Fruit fly (Drosophila melanogaster) whole organism, larva: ENCODE measurements around the gene CG10588.

ENCODE experiments used
- noc ChIP-seq: fragments of 200-800 bp; sonication (Bioruptor generic); optimal IDR thresholded peaks from 3 replicates; lab custom pipeline; 2019; ENCODE audit warnings: missing biosample characterization, mild to moderate bottlenecking, missing genetic modification characterization, moderate library complexity

Gene CG10588

dm6 chr3L:20956650-20957049 lies at the start of gene CG10588, which contains the start of gene Sems:
CG10588 (plus strand) TSS chr3L:20956934.
Sems (minus strand) TSS chr3L:20956750.
- TF ChIP-seq noc (tag; lab: Kevin White, UChicago), result no peak

dm6 chr3L:20906959-20907358 lies 49.8 kb upstream of the CG10588 start:
- TF ChIP-seq noc (tag; lab: Kevin White, UChicago), result no peak

dm6 chr3L:20914375-20914774 lies 42.4 kb upstream of the CG10588 start:
- TF ChIP-seq noc (tag; lab: Kevin White, UChicago), result no peak

dm6 chr3L:20915111-20915510 lies 41.6 kb upstream of the CG10588 start:
- no peak for TF ChIP-seq noc (tag; lab: Kevin White, UChicago)

- TF ChIP-seq noc (tag; lab: Kevin White, UChicago), result no peak
Observed at dm6 chr3L:20917025-20917691, 39.6 kb upstream of the CG10588 start.

- no peak for TF ChIP-seq noc (tag; lab: Kevin White, UChicago)
Observed at dm6 chr3L:20918945-20919344, 37.8 kb upstream of the CG10588 start.

- no peak for TF ChIP-seq noc (tag; lab: Kevin White, UChicago)
Observed at dm6 chr3L:20920495-20920894, 36.2 kb upstream of the CG10588 start.

dm6 chr3L:20921859-20922258 lies 34.9 kb upstream of the CG10588 start:
- TF ChIP-seq noc (tag; lab: Kevin White, UChicago), result no peak

dm6 chr3L:20922279-20922830 lies 34.4 kb upstream of the CG10588 start:
- no peak for TF ChIP-seq noc (tag; lab: Kevin White, UChicago)

- no peak for TF ChIP-seq noc (tag; lab: Kevin White, UChicago)
Observed at dm6 chr3L:20923030-20923591, 33.6 kb upstream of the CG10588 start.

- TF ChIP-seq noc (tag; lab: Kevin White, UChicago), result no peak
Observed at dm6 chr3L:20927526-20927925, 29.2 kb upstream of the CG10588 start, which contains the start of gene CG10589. CG10589 (plus strand) TSS chr3L:20927826.

dm6 chr3L:20929418-20929817 lies 27.3 kb upstream of the CG10588 start:
- TF ChIP-seq noc (tag; lab: Kevin White, UChicago), result no peak

dm6 chr3L:20930059-20930785 lies 26.5 kb upstream of the CG10588 start:
- TF ChIP-seq noc (tag; lab: Kevin White, UChicago), result no peak

dm6 chr3L:20931510-20931909 lies 25.2 kb upstream of the CG10588 start:
- no peak for TF ChIP-seq noc (tag; lab: Kevin White, UChicago)

- TF ChIP-seq noc (tag; lab: Kevin White, UChicago), result no peak
Observed at dm6 chr3L:20932556-20932955, 24.2 kb upstream of the CG10588 start.

- TF ChIP-seq noc (tag; lab: Kevin White, UChicago), result no peak
Observed at dm6 chr3L:20933706-20934105, 23.0 kb upstream of the CG10588 start.
